Worm (Caenorhabditis elegans) whole organism, midembryonic: ENCODE results near the gene nhr-212.

Source experiments
- cog-1 ChIP-seq: sonication (generic microtip); optimal IDR thresholded peaks from 2 replicates; lab custom pipeline; 2016; ENCODE audit warnings: missing genetic modification characterization, missing compliant biosample characterization
- flt-1 ChIP-seq: fragments of 200-800 bp; sonication (Bioruptor generic); IDR thresholded peaks from 2 replicates; pipeline ENCODE4 v1.3.6; 2022; ENCODE audit warnings: missing genetic modification characterization, missing compliant biosample characterization
- klf-2 ChIP-seq: fragments of 200-800 bp; sonication (Bioruptor generic); conservative IDR thresholded peaks from 2 replicates; pipeline ENCODE4 v1.3.6; 2022; ENCODE audit warnings: missing genetic modification reagents, missing genetic modification characterization, missing compliant biosample characterization
- med-1 ChIP-seq: sonication (generic microtip); optimal IDR thresholded peaks from 2 replicates; lab custom pipeline; 2017; ENCODE audit warnings: missing genetic modification characterization, mild to moderate bottlenecking, missing compliant biosample characterization, antibody characterized with exemption, missing genetic modification reagents; ENCODE audit not compliant: insufficient read depth
- ref-1 ChIP-seq: fragments of 200-800 bp; sonication (Bioruptor generic); conservative IDR thresholded peaks from 2 replicates; pipeline ENCODE4 v1.3.6; 2022; ENCODE audit warnings: missing genetic modification reagents, missing genetic modification characterization, missing compliant biosample characterization
- ztf-23 ChIP-seq: fragments of 200-800 bp; sonication (Bioruptor generic); IDR thresholded peaks from 2 replicates; pipeline ENCODE4 v1.3.6; 2022; ENCODE audit warnings: missing genetic modification reagents, missing genetic modification characterization, missing compliant biosample characterization

ce11 chrV:486684-487083, 2.0 kb downstream of the nhr-212 start, which contains the start of gene nhr-211:
- TF ChIP-seq ztf-23 (GFP tag; lab: Robert Waterston, UW) (no peak), cog-1 (tag; lab: Kevin White, UChicago) (no peak), klf-2 (no peak), flt-1 (GFP tag; lab: Robert Waterston, UW) (no peak), med-1 (GFP tag; lab: Kevin White, UChicago) (no peak), ref-1 (no peak)
